Worm (Caenorhabditis elegans) whole organism, mixed stage, embryonic: ENCODE data around the gene C44H4.4.
A peak's percentile ranks its signal among the peaks of the same experiment; 100 is the strongest.

Experiments
- ceh-39 ChIP-seq: fragments of 150-350 bp; optimal IDR thresholded peaks from 2 replicates; lab custom pipeline; 2014; ENCODE audit warnings: missing biosample characterization, missing genetic modification characterization
- lin-13 ChIP-seq: fragments of 150-350 bp; optimal IDR thresholded peaks from 2 replicates; lab custom pipeline; 2014; ENCODE audit warnings: missing biosample characterization, missing genetic modification characterization
- mab-5 ChIP-seq: fragments of 150-350 bp; optimal IDR thresholded peaks from 2 replicates; lab custom pipeline; 2014; ENCODE audit warnings: missing biosample characterization, missing genetic modification characterization
- mep-1 ChIP-seq: fragments of 150-350 bp; optimal IDR thresholded peaks from 2 replicates; lab custom pipeline; 2017; ENCODE audit warnings: missing biosample characterization, missing genetic modification reagents, missing genetic modification characterization, inconsistent platforms
- nhr-237 ChIP-seq: fragments of 150-350 bp; optimal IDR thresholded peaks from 2 replicates; lab custom pipeline; 2014; ENCODE audit warnings: missing biosample characterization, missing genetic modification characterization
- snpc-4 ChIP-seq: fragments of 150-350 bp; optimal IDR thresholded peaks from 2 replicates; lab custom pipeline; 2014; ENCODE audit warnings: missing biosample characterization, missing genetic modification characterization
- unc-120 ChIP-seq: sonication (generic microtip); optimal IDR thresholded peaks from 2 replicates; lab custom pipeline; 2017; ENCODE audit warnings: missing genetic modification characterization, missing compliant biosample characterization; ENCODE audit not compliant: poor library complexity, severe bottlenecking
- zip-8 ChIP-seq: fragments of 150-350 bp; optimal IDR thresholded peaks from 2 replicates; lab custom pipeline; 2014; ENCODE audit warnings: missing biosample characterization, missing genetic modification characterization

- TF ChIP-seq nhr-237 (tag; lab: Kevin White, UChicago) (peak; percentile 95), snpc-4 (no peak), lin-13 (tag; lab: Kevin White, UChicago) (no peak), mab-5 (tag; lab: Kevin White, UChicago) (no peak), ceh-39 (tag; lab: Kevin White, UChicago) (no peak), unc-120 (tag; lab: Kevin White, UChicago) (peak; percentile 85), mep-1 (tag; lab: Kevin White, UChicago) (peak; percentile 45), zip-8 (tag; lab: Kevin White, UChicago) (no peak)
Measured at ce11 chrX:14560297-14560680, 28.6 kb downstream of the C44H4.4 start.
